In genomic region chr2L:18830587-18831528, dm6 we compare ENCODE assay signal across 5 fruit fly cellular contexts.
TF ChIP-seq lines count a peak whose summit lies in the region.

Gene CG17597, minus strand, starts transcription at chr2L:18831153.
Gene ScpX, plus strand, starts transcription at chr2L:18831229.

- TF ChIP-seq CTCF in whole organism, embryonic (GFP tag; optimal IDR thresholded peaks at IDR 0.05; lab: Kevin White, UChicago): peak; percentile 11

TF ChIP-seq in whole organism, adult, 20 proteins besides CTCF, POLR2A, EP300 and RAD21 (continues in another document):
- peak; percentile 50 for TF ChIP-seq CG11617 (GFP tag; optimal IDR thresholded peaks at IDR 0.05; lab: Kevin White, UChicago)
- TF ChIP-seq bab1 (GFP tag; optimal IDR thresholded peaks at IDR 0.05; lab: Kevin White, UChicago): peak; percentile 46
- peak; percentile 83 for TF ChIP-seq toe (GFP tag; optimal IDR thresholded peaks at IDR 0.05; lab: Kevin White, UChicago)
- peak; percentile 34 for TF ChIP-seq CG33017 (tag; optimal IDR thresholded peaks at IDR 0.05; lab: Kevin White, UChicago)
- peak; percentile 59 for TF ChIP-seq Hr96 (GFP tag; optimal IDR thresholded peaks at IDR 0.05; lab: Kevin White, UChicago)
- peak; percentile 50 for TF ChIP-seq CG7101 (tag; optimal IDR thresholded peaks at IDR 0.05; lab: Kevin White, UChicago)
- TF ChIP-seq CG7045 (GFP tag; optimal IDR thresholded peaks at IDR 0.05; lab: Kevin White, UChicago): peak; percentile 44
- no peak for TF ChIP-seq cnc (optimal IDR thresholded peaks at IDR 0.05; lab: Kevin White, UChicago)
- TF ChIP-seq Crg-1 (GFP tag; optimal IDR thresholded peaks at IDR 0.05; lab: Kevin White, UChicago): no peak
- peak; percentile 57 for TF ChIP-seq CG14711 (tag; optimal IDR thresholded peaks at IDR 0.05; lab: Kevin White, UChicago)
- TF ChIP-seq ovo (GFP tag; optimal IDR thresholded peaks at IDR 0.05; lab: Kevin White, UChicago): peak; percentile 6
- TF ChIP-seq pad (GFP tag; optimal IDR thresholded peaks at IDR 0.05; lab: Kevin White, UChicago): peak; percentile 17
- no peak for TF ChIP-seq cic (GFP tag; optimal IDR thresholded peaks at IDR 0.05; lab: Kevin White, UChicago)
- peak; percentile 76 for TF ChIP-seq CG5204 (GFP tag; optimal IDR thresholded peaks at IDR 0.05; lab: Kevin White, UChicago)
- TF ChIP-seq CG1620 (GFP tag; optimal IDR thresholded peaks at IDR 0.05; lab: Kevin White, UChicago): peak; percentile 62
- TF ChIP-seq Mnt (GFP tag; optimal IDR thresholded peaks at IDR 0.05; lab: Kevin White, UChicago): peak; percentile 55
- peak; percentile 42 for TF ChIP-seq Clk (GFP tag; optimal IDR thresholded peaks at IDR 0.05; lab: Kevin White, UChicago)
- no peak for TF ChIP-seq kay (GFP tag; lab: Kevin White, UChicago; ENCODE audit: borderline replicate concordance)

TF ChIP-seq in whole organism, embryonic, 481 proteins besides CTCF, POLR2A, EP300 and RAD21 (continues in another document):
- TF ChIP-seq aop (GFP tag; IDR thresholded peaks at IDR 0.05; lab: Robert Waterston, UW) (no peak), Rfx (GFP tag; IDR thresholded peaks at IDR 0.05; lab: Robert Waterston, UW) (peak; percentile 57), kay (GFP tag; optimal IDR thresholded peaks at IDR 0.05; lab: Kevin White, UChicago) (peak; percentile 53), pnt (GFP tag; optimal IDR thresholded peaks at IDR 0.05; lab: Kevin White, UChicago) (peak; percentile 58), CG17328 (GFP tag; IDR thresholded peaks at IDR 0.05; lab: Robert Waterston, UW) (no peak; the same call in 1 of the 2 replicates), her (GFP tag; optimal IDR thresholded peaks at IDR 0.05; lab: Kevin White, UChicago) (no peak), sim (GFP tag; IDR thresholded peaks at IDR 0.05; lab: Robert Waterston, UW) (no peak), Sox100B (GFP tag; optimal IDR thresholded peaks at IDR 0.05; lab: Kevin White, UChicago) (peak; percentile 54), CG4404 (GFP tag; IDR thresholded peaks at IDR 0.05; lab: Robert Waterston, UW) (peak; percentile 35; the same call in 1 of the 2 replicates), CG10431 (GFP tag; optimal IDR thresholded peaks at IDR 0.05; lab: Kevin White, UChicago) (no peak), CG13287 (GFP tag; IDR thresholded peaks at IDR 0.05; lab: Robert Waterston, UW; ENCODE audit: partially characterized antibody) (peak; percentile 86), CG6813 (GFP tag; optimal IDR thresholded peaks at IDR 0.05; lab: Kevin White, UChicago) (no peak), CG15601 (tag; optimal IDR thresholded peaks at IDR 0.05; lab: Kevin White, UChicago) (peak; percentile 46), trem (tag; optimal IDR thresholded peaks at IDR 0.05; lab: Kevin White, UChicago) (peak; percentile 64), Spps (tag; optimal IDR thresholded peaks at IDR 0.05; lab: Kevin White, UChicago) (no peak), CG13775 (GFP tag; optimal IDR thresholded peaks at IDR 0.05; lab: Kevin White, UChicago) (peak; percentile 74), CG30020 (tag; optimal IDR thresholded peaks at IDR 0.05; lab: Kevin White, UChicago) (peak; percentile 75), Abd-B (GFP tag; optimal IDR thresholded peaks at IDR 0.05; lab: Kevin White, UChicago) (peak; percentile 69)

TF ChIP-seq in whole organism, prepupa, 60 proteins besides CTCF, POLR2A, EP300 and RAD21 (continues in another document):
- TF ChIP-seq fd85E (GFP tag; optimal IDR thresholded peaks at IDR 0.05; lab: Kevin White, UChicago): no peak
- TF ChIP-seq CG6276 (GFP tag; optimal IDR thresholded peaks at IDR 0.05; lab: Kevin White, UChicago): peak; percentile 17
- no peak for TF ChIP-seq CG7368 (GFP tag; optimal IDR thresholded peaks at IDR 0.05; lab: Kevin White, UChicago)
- peak; percentile 52 for TF ChIP-seq topi (GFP tag; optimal IDR thresholded peaks at IDR 0.05; lab: Kevin White, UChicago)
- TF ChIP-seq CG4318 (GFP tag; optimal IDR thresholded peaks at IDR 0.05; lab: Kevin White, UChicago): no peak
- no peak for TF ChIP-seq spab (GFP tag; optimal IDR thresholded peaks at IDR 0.05; lab: Kevin White, UChicago)
- TF ChIP-seq Sox102F (GFP tag; optimal IDR thresholded peaks at IDR 0.05; lab: Kevin White, UChicago): peak; percentile 57
- no peak for TF ChIP-seq net (GFP tag; optimal IDR thresholded peaks at IDR 0.05; lab: Kevin White, UChicago)
- TF ChIP-seq CG6792 (GFP tag; optimal IDR thresholded peaks at IDR 0.05; lab: Kevin White, UChicago): peak; percentile 21
- peak; percentile 4 for TF ChIP-seq dac (GFP tag; optimal IDR thresholded peaks at IDR 0.05; lab: Kevin White, UChicago)
- TF ChIP-seq Eip78C (GFP tag; lab: Kevin White, UChicago): peak; percentile 69
- TF ChIP-seq CG9139 (GFP tag; optimal IDR thresholded peaks at IDR 0.05; lab: Kevin White, UChicago): peak; percentile 25
- peak; percentile 76 for TF ChIP-seq Hr4 (GFP tag; optimal IDR thresholded peaks at IDR 0.05; lab: Kevin White, UChicago)
- TF ChIP-seq Hr38 (GFP tag; optimal IDR thresholded peaks at IDR 0.05; lab: Kevin White, UChicago): no peak
- TF ChIP-seq salr (GFP tag; optimal IDR thresholded peaks at IDR 0.05; lab: Kevin White, UChicago): peak; percentile 18 to 56
- peak; percentile 22 for TF ChIP-seq vri (GFP tag; optimal IDR thresholded peaks at IDR 0.05; lab: Kevin White, UChicago)
- TF ChIP-seq fkh (GFP tag; optimal IDR thresholded peaks at IDR 0.05; lab: Kevin White, UChicago): peak; percentile 94
- TF ChIP-seq Eip93F (GFP tag; optimal IDR thresholded peaks at IDR 0.05; lab: Kevin White, UChicago): peak; percentile 71
- TF ChIP-seq CG32006 (GFP tag; optimal IDR thresholded peaks at IDR 0.05; lab: Kevin White, UChicago): peak; percentile 60
- TF ChIP-seq dsx (GFP tag; optimal IDR thresholded peaks at IDR 0.05; lab: Kevin White, UChicago; ENCODE audit: poor library complexity, severe bottlenecking): peak; percentile 16

TF ChIP-seq in whole organism, pupa, 21 proteins besides CTCF, POLR2A, EP300 and RAD21 (continues in another document):
- TF ChIP-seq CG10348 (GFP tag; IDR thresholded peaks at IDR 0.05; lab: Robert Waterston, UW) (no peak), CG17806 (tag; optimal IDR thresholded peaks at IDR 0.05; lab: Kevin White, UChicago) (peak; percentile 32), EcR (GFP tag; optimal IDR thresholded peaks at IDR 0.05; lab: Kevin White, UChicago) (peak; percentile 27), rn (GFP tag; IDR thresholded peaks at IDR 0.05; lab: Robert Waterston, UW) (no peak), Pif1A (GFP tag; optimal IDR thresholded peaks at IDR 0.05; lab: Kevin White, UChicago) (peak; percentile 69), Pif1B (GFP tag; optimal IDR thresholded peaks at IDR 0.05; lab: Kevin White, UChicago) (no peak), CG9948 (tag; optimal IDR thresholded peaks at IDR 0.05; lab: Kevin White, UChicago) (peak; percentile 31), CG4496 (GFP tag; IDR thresholded peaks at IDR 0.05; lab: Robert Waterston, UW) (0 out of 3 replicates have a peak, but pooled peaks have one; percentile 20), CG32121 (GFP tag; IDR thresholded peaks at IDR 0.05; lab: Robert Waterston, UW) (peak; percentile 23; the same call in 1 of the 2 replicates), CG14655 (GFP tag; optimal IDR thresholded peaks at IDR 0.05; lab: Kevin White, UChicago) (peak; percentile 52), CG8159 (tag; optimal IDR thresholded peaks at IDR 0.05; lab: Kevin White, UChicago) (peak; percentile 65), CG13204 (GFP tag; optimal IDR thresholded peaks at IDR 0.05; lab: Kevin White, UChicago) (no peak), CG8301 (tag; optimal IDR thresholded peaks at IDR 0.05; lab: Kevin White, UChicago) (peak; percentile 23), Ets98B (GFP tag; IDR thresholded peaks at IDR 0.05; lab: Robert Waterston, UW) (peak; percentile 20; the same call in 1 of the 2 replicates), CG12605 (GFP tag; IDR thresholded peaks at IDR 0.05; lab: Robert Waterston, UW) (peak; percentile 53; the same call in 1 of the 2 replicates), CG15710 (tag; optimal IDR thresholded peaks at IDR 0.05; lab: Kevin White, UChicago) (peak; percentile 55), gl (tag; optimal IDR thresholded peaks at IDR 0.05; lab: Kevin White, UChicago) (peak; percentile 64), fd96Ca (GFP tag; IDR thresholded peaks at IDR 0.05; lab: Robert Waterston, UW) (no peak), Snoo (tag; optimal IDR thresholded peaks at IDR 0.05; lab: Kevin White, UChicago) (peak; percentile 28), CG34367 (tag; optimal IDR thresholded peaks at IDR 0.05; lab: Kevin White, UChicago) (peak; percentile 43)

TF ChIP-seq in whole organism, wandering third instar larva, 38 proteins besides CTCF, POLR2A, EP300 and RAD21 (continues in another document):
- TF ChIP-seq ey (GFP tag; optimal IDR thresholded peaks at IDR 0.05; lab: Kevin White, UChicago) (peak; percentile 54), lola (GFP tag; optimal IDR thresholded peaks at IDR 0.05; lab: Kevin White, UChicago) (no peak), CG9705 (GFP tag; optimal IDR thresholded peaks at IDR 0.05; lab: Kevin White, UChicago) (peak; percentile 56), OdsH (GFP tag; optimal IDR thresholded peaks at IDR 0.05; lab: Kevin White, UChicago) (peak; percentile 42), pan (optimal IDR thresholded peaks at IDR 0.05; lab: Kevin White, UChicago) (no peak), psq (GFP tag; optimal IDR thresholded peaks at IDR 0.05; lab: Kevin White, UChicago) (peak; percentile 43), Hr78 (GFP tag; optimal IDR thresholded peaks at IDR 0.05; lab: Kevin White, UChicago) (no peak), Dfd (GFP tag; optimal IDR thresholded peaks at IDR 0.05; lab: Kevin White, UChicago) (no peak), CrebA (GFP tag; optimal IDR thresholded peaks at IDR 0.05; lab: Kevin White, UChicago; ENCODE audit: borderline replicate concordance) (no peak), fru (GFP tag; optimal IDR thresholded peaks at IDR 0.05; lab: Kevin White, UChicago) (peak; percentile 61), dl (GFP tag; optimal IDR thresholded peaks at IDR 0.05; lab: Kevin White, UChicago; ENCODE audit: insufficient read depth in 1 of 2, partially characterized antibody in 2 of 2) (no peak), Jra (GFP tag; optimal IDR thresholded peaks at IDR 0.05; lab: Kevin White, UChicago) (peak; percentile 16), brk (GFP tag; optimal IDR thresholded peaks at IDR 0.05; lab: Kevin White, UChicago) (no peak), GATAd (GFP tag; optimal IDR thresholded peaks at IDR 0.05; lab: Kevin White, UChicago) (no peak), CG32264 (GFP tag; optimal IDR thresholded peaks at IDR 0.05; lab: Kevin White, UChicago) (no peak), sage (GFP tag; optimal IDR thresholded peaks at IDR 0.05; lab: Kevin White, UChicago) (peak; percentile 24), rgr (GFP tag; optimal IDR thresholded peaks at IDR 0.05; lab: Kevin White, UChicago) (peak; percentile 55), N (GFP tag; optimal IDR thresholded peaks at IDR 0.05; lab: Kevin White, UChicago) (no peak), dsf (GFP tag; optimal IDR thresholded peaks at IDR 0.05; lab: Kevin White, UChicago; ENCODE audit: borderline replicate concordance) (peak; percentile 49), Sp1 (GFP tag; optimal IDR thresholded peaks at IDR 0.05; lab: Kevin White, UChicago) (peak; percentile 53), Hr83 (GFP tag; optimal IDR thresholded peaks at IDR 0.05; lab: Kevin White, UChicago; ENCODE audit: poor library complexity, severe bottlenecking) (no peak), Rel (GFP tag; optimal IDR thresholded peaks at IDR 0.05; lab: Kevin White, UChicago) (no peak), Rel (tag; optimal IDR thresholded peaks at IDR 0.05; lab: Kevin White, UChicago) (peak; percentile 34)
